Fruit fly (Drosophila melanogaster): ENCODE results near the gene CG42740.

CG42740 gene

DNA sequence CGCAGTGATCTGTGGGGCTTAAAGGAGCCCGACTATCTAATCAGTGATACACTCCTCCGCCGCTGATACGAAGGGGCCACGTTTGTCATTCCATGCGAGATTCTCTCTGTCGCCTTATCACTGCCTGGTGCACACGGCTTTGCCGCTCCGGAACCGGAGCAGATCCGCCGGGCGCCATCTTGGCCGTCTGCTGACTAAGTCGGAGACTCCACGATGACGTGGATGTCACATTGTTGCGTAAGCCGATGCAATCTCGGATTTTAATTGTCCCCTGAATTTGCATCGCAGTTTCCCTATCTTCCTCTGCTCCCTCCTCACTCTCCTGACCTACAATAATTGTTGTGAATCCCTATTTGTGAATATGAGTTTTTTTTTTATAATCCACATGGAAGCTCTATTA is 31.7 kb downstream of the CG42740 start:
- TF ChIP-seq CG8119 (GFP tag; IDR thresholded peaks at IDR 0.05) (0 out of 3 replicates have a peak, but pooled peaks have one; percentile 28), Hr39 (GFP tag; optimal IDR thresholded peaks at IDR 0.05) (no peak), CG32006 (GFP tag; optimal IDR thresholded peaks at IDR 0.05) (no peak), svp (GFP tag) (peak; percentile 57), vri (GFP tag; optimal IDR thresholded peaks at IDR 0.05) (peak; percentile 82), Ets21C (GFP tag; optimal IDR thresholded peaks at IDR 0.05) (no peak), spab (GFP tag; optimal IDR thresholded peaks at IDR 0.05) (no peak)

- TF ChIP-seq pdm3 (GFP tag; optimal IDR thresholded peaks at IDR 0.05) (no peak), CG6276 (GFP tag; optimal IDR thresholded peaks at IDR 0.05) (no peak), svp (GFP tag) (peak; percentile 25), fkh (GFP tag; optimal IDR thresholded peaks at IDR 0.05) (peak; percentile 30), CG34406 (GFP tag; optimal IDR thresholded peaks at IDR 0.05) (no peak), Eip78C (GFP tag) (peak; percentile 43)
Measured at dm6 chr3R:30390304-30390703, 32.5 kb downstream of the CG42740 start.

DNA sequence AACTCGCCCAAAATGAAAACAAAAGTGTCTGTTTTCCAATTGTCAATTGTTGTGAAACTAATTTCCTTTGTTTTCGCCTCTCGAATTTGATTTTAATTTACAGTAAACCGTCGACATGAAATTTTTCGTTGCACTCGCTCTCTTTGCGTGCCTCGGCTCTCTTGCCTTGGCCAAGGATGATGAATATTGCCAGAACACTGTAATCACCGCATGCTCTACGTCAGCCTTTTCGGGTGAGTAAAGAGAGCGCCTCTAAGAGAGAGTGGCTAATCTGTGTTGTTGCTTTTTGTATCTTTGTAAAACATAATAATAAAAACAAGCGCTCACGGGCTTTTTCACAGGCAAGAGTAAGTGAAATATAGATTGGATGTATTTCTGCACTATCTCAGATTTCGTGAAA is 33.7 kb downstream of the CG42740 start:
- peak; percentile 17 for TF ChIP-seq Eip93F (GFP tag; optimal IDR thresholded peaks at IDR 0.05)
- TF ChIP-seq dsx (GFP tag; optimal IDR thresholded peaks at IDR 0.05; ENCODE audit: poor library complexity, severe bottlenecking), result peak; percentile 13
- TF ChIP-seq ss (GFP tag; optimal IDR thresholded peaks at IDR 0.05), result peak in 1 of 2 experiments; percentile 8
- TF ChIP-seq Eip78C (GFP tag), result no peak

dm6 chr3R:30388215-30388871 is 34.4 kb downstream of the CG42740 start:
- TF ChIP-seq Lpt (GFP tag; optimal IDR thresholded peaks at IDR 0.05) (peak; percentile 93), CG10669 (GFP tag; optimal IDR thresholded peaks at IDR 0.05) (peak; percentile 95), svp (GFP tag) (peak; percentile 99), CG32006 (GFP tag; optimal IDR thresholded peaks at IDR 0.05) (peak; percentile 99), CG11902 (GFP tag; optimal IDR thresholded peaks at IDR 0.05) (peak; percentile 95), CG11762 (GFP tag; optimal IDR thresholded peaks at IDR 0.05; ENCODE audit: insufficient read depth) (peak; percentile 92), Sox15 (GFP tag; optimal IDR thresholded peaks at IDR 0.05) (peak; percentile 98), Ets96B (tag; optimal IDR thresholded peaks at IDR 0.05) (peak; percentile 93), Hr4 (GFP tag; optimal IDR thresholded peaks at IDR 0.05) (peak; percentile 96), acj6 (GFP tag; optimal IDR thresholded peaks at IDR 0.05) (peak; percentile 97), vri (GFP tag; optimal IDR thresholded peaks at IDR 0.05) (peak; percentile 89), fd85E (GFP tag; optimal IDR thresholded peaks at IDR 0.05) (peak; percentile 68), lz (GFP tag; optimal IDR thresholded peaks at IDR 0.05) (peak; percentile 98), eg (GFP tag; IDR thresholded peaks at IDR 0.05) (peak; percentile 90), CG3032 (tag; optimal IDR thresholded peaks at IDR 0.05) (peak; percentile 95), CG8632 (GFP tag; optimal IDR thresholded peaks at IDR 0.05) (peak; percentile 97), OdsH (GFP tag; optimal IDR thresholded peaks at IDR 0.05) (peak; percentile 96), Met (GFP tag; optimal IDR thresholded peaks at IDR 0.05) (peak; percentile 96), salr (GFP tag; optimal IDR thresholded peaks at IDR 0.05) (peak; percentile 82 to 99), Gug (GFP tag; IDR thresholded peaks at IDR 0.05) (peak; percentile 84), CG6808 (GFP tag; optimal IDR thresholded peaks at IDR 0.05) (peak; percentile 98), CG8319 (GFP tag; optimal IDR thresholded peaks at IDR 0.05) (peak; percentile 97), CG6276 (GFP tag; optimal IDR thresholded peaks at IDR 0.05) (peak; percentile 97), Smox (GFP tag; optimal IDR thresholded peaks at IDR 0.05) (peak; percentile 96), CG10631 (GFP tag; optimal IDR thresholded peaks at IDR 0.05) (peak; percentile 97), ss (GFP tag; optimal IDR thresholded peaks at IDR 0.05) (peak; percentile 95 to 98), CG6163 (GFP tag; IDR thresholded peaks at IDR 0.05) (peak; percentile 89), Eip78C (GFP tag) (peak; percentile 99), fkh (GFP tag; optimal IDR thresholded peaks at IDR 0.05) (peak; percentile 85), CG8119 (GFP tag; IDR thresholded peaks at IDR 0.05) (peak; percentile 92), Blimp-1 (GFP tag; optimal IDR thresholded peaks at IDR 0.05) (peak; percentile 93), Eip75B (GFP tag; optimal IDR thresholded peaks at IDR 0.05) (peak; percentile 98), CG31627 (GFP tag; optimal IDR thresholded peaks at IDR 0.05) (peak; percentile 98), CG34406 (GFP tag; optimal IDR thresholded peaks at IDR 0.05) (peak; percentile 96), CG3919 (GFP tag; optimal IDR thresholded peaks at IDR 0.05) (peak; percentile 97), CG6854 (GFP tag; optimal IDR thresholded peaks at IDR 0.05) (peak; percentile 93), spab (GFP tag; optimal IDR thresholded peaks at IDR 0.05) (peak; percentile 98), Sox14 (GFP tag; optimal IDR thresholded peaks at IDR 0.05) (peak; percentile 96)

All from whole organism, prepupa.